Worm (Caenorhabditis elegans) whole organism, mixed stage, embryonic: ENCODE measurements around the gene ppk-2.

Experiments used
- M03D4.4 ChIP-seq: sonication (generic microtip); optimal IDR thresholded peaks from 2 replicates; lab custom pipeline; 2017; ENCODE audit warnings: mild to moderate bottlenecking, missing genetic modification characterization, missing compliant biosample characterization
- bed-3 ChIP-seq: fragments of 200-800 bp; sonication (Bioruptor generic); optimal IDR thresholded peaks from 3 replicates; lab custom pipeline; 2018; ENCODE audit warnings: mild to moderate bottlenecking, missing genetic modification characterization, moderate library complexity, missing compliant biosample characterization
- blmp-1 ChIP-seq: fragments of 150-350 bp; optimal IDR thresholded peaks from 2 replicates; lab custom pipeline; 2014; ENCODE audit warnings: missing biosample characterization, missing genetic modification characterization
- ceh-43 ChIP-seq: fragments of 200-800 bp; sonication (Bioruptor generic); optimal IDR thresholded peaks from 2 replicates; lab custom pipeline; 2018; ENCODE audit warnings: mild to moderate bottlenecking, missing genetic modification characterization, moderate library complexity, missing compliant biosample characterization
- ceh-83 ChIP-seq: fragments of 200-800 bp; sonication (Bioruptor generic); optimal IDR thresholded peaks from 2 replicates; lab custom pipeline; 2018; ENCODE audit warnings: mild to moderate bottlenecking, missing genetic modification characterization, missing compliant biosample characterization
- ces-1 ChIP-seq: fragments of 150-350 bp; optimal IDR thresholded peaks from 2 replicates; lab custom pipeline; 2014; ENCODE audit warnings: missing biosample characterization, missing genetic modification reagents, missing genetic modification characterization
- cnd-1 ChIP-seq: fragments of 200-800 bp; sonication (Bioruptor generic); optimal IDR thresholded peaks from 2 replicates; lab custom pipeline; 2018; ENCODE audit warnings: mild to moderate bottlenecking, missing genetic modification characterization, missing compliant biosample characterization
- drap-1 ChIP-seq: fragments of 200-800 bp; sonication (Bioruptor generic); optimal IDR thresholded peaks from 3 replicates; lab custom pipeline; 2018; ENCODE audit warnings: mild to moderate bottlenecking, missing genetic modification characterization, missing compliant biosample characterization
- elt-1 ChIP-seq: sonication (generic microtip); optimal IDR thresholded peaks from 2 replicates; lab custom pipeline; 2017; ENCODE audit warnings: missing genetic modification characterization, mild to moderate bottlenecking, missing compliant biosample characterization, antibody characterized with exemption, moderate library complexity, borderline replicate concordance; ENCODE audit not compliant: insufficient read depth
- elt-3 ChIP-seq: fragments of 150-350 bp; optimal IDR thresholded peaks from 2 replicates; lab custom pipeline; 2014; ENCODE audit warnings: missing biosample characterization, missing genetic modification characterization
- flh-1 ChIP-seq: fragments of 200-800 bp; sonication (Bioruptor generic); optimal IDR thresholded peaks from 2 replicates; lab custom pipeline; 2018; ENCODE audit warnings: mild to moderate bottlenecking, missing genetic modification characterization, moderate library complexity, missing compliant biosample characterization
- ham-2 ChIP-seq: fragments of 200-800 bp; sonication (Bioruptor generic); optimal IDR thresholded peaks from 2 replicates; lab custom pipeline; 2018; ENCODE audit warnings: mild to moderate bottlenecking, missing genetic modification characterization, missing compliant biosample characterization
- hlh-1 ChIP-seq: fragments of 150-350 bp; optimal IDR thresholded peaks from 2 replicates; lab custom pipeline; 2014; ENCODE audit warnings: missing biosample characterization, missing genetic modification reagents, missing genetic modification characterization
- lin-13 ChIP-seq: fragments of 150-350 bp; optimal IDR thresholded peaks from 2 replicates; lab custom pipeline; 2014; ENCODE audit warnings: missing biosample characterization, missing genetic modification characterization
- lin-32 ChIP-seq: fragments of 200-800 bp; sonication (Bioruptor generic); optimal IDR thresholded peaks from 2 replicates; lab custom pipeline; 2018; ENCODE audit warnings: mild to moderate bottlenecking, missing genetic modification characterization, missing compliant biosample characterization
- lsy-2 ChIP-seq: fragments of 150-350 bp; optimal IDR thresholded peaks from 2 replicates; lab custom pipeline; 2014; ENCODE audit warnings: missing biosample characterization, missing genetic modification characterization
- nhr-12 ChIP-seq: fragments of 150-350 bp; optimal IDR thresholded peaks from 2 replicates; lab custom pipeline; 2014; ENCODE audit warnings: missing biosample characterization, missing genetic modification characterization
- nhr-28 ChIP-seq: fragments of 150-350 bp; optimal IDR thresholded peaks from 2 replicates; lab custom pipeline; 2014; ENCODE audit warnings: missing biosample characterization, missing genetic modification characterization
- nhr-76 ChIP-seq: sonication (generic microtip); optimal IDR thresholded peaks from 2 replicates; lab custom pipeline; 2017; ENCODE audit warnings: missing biosample characterization, missing genetic modification characterization
- pha-4 ChIP-seq: fragments of 150-350 bp; optimal IDR thresholded peaks from 2 replicates; lab custom pipeline; 2018; ENCODE audit warnings: missing biosample characterization, missing genetic modification reagents, missing genetic modification characterization
- sem-2 ChIP-seq: fragments of 200-800 bp; sonication (Bioruptor generic); optimal IDR thresholded peaks from 2 replicates; lab custom pipeline; 2018; ENCODE audit warnings: mild to moderate bottlenecking, missing genetic modification characterization, missing compliant biosample characterization
- snpc-4 ChIP-seq: fragments of 150-350 bp; optimal IDR thresholded peaks from 2 replicates; lab custom pipeline; 2014; ENCODE audit warnings: missing biosample characterization, missing genetic modification characterization
- sptf-1 ChIP-seq: sonication (generic microtip); optimal IDR thresholded peaks from 2 replicates; lab custom pipeline; 2017; ENCODE audit warnings: mild to moderate bottlenecking, missing genetic modification characterization, moderate library complexity, missing compliant biosample characterization
- unc-39 ChIP-seq: fragments of 150-350 bp; optimal IDR thresholded peaks from 2 replicates; lab custom pipeline; 2014; ENCODE audit warnings: missing biosample characterization, missing genetic modification characterization
- unc-62 ChIP-seq: fragments of 150-350 bp; optimal IDR thresholded peaks from 2 replicates; lab custom pipeline; 2014; ENCODE audit warnings: missing biosample characterization, missing genetic modification reagents, missing genetic modification characterization
- zip-8 ChIP-seq: fragments of 150-350 bp; optimal IDR thresholded peaks from 2 replicates; lab custom pipeline; 2014; ENCODE audit warnings: missing biosample characterization, missing genetic modification characterization
- ztf-11 ChIP-seq: fragments of 150-350 bp; optimal IDR thresholded peaks from 2 replicates; lab custom pipeline; 2014; ENCODE audit warnings: missing biosample characterization, missing genetic modification characterization

The ppk-2 gene

ce11 chrIII:2101895-2102345 lies at the start of gene ppk-2:
ppk-2 (plus strand) TSS chrIII:2102295.
- no peak for TF ChIP-seq lsy-2 (tag; lab: Kevin White, UChicago)
- no peak for TF ChIP-seq M03D4.4 (tag; lab: Kevin White, UChicago)
- TF ChIP-seq nhr-12 = no peak
- no peak for TF ChIP-seq elt-3
- no peak for TF ChIP-seq hlh-1 (tag; lab: Kevin White, UChicago)
- TF ChIP-seq blmp-1 (tag; lab: Kevin White, UChicago) = no peak
- no peak for TF ChIP-seq ces-1 (GFP tag; lab: Kevin White, UChicago)
- no peak for TF ChIP-seq pha-4 (tag; lab: Kevin White, UChicago)
- no peak for TF ChIP-seq unc-39
- TF ChIP-seq lin-13 (tag; lab: Kevin White, UChicago) = no peak
- TF ChIP-seq unc-62 (GFP tag; lab: Kevin White, UChicago) = no peak
- no peak for TF ChIP-seq ztf-11 (tag; lab: Kevin White, UChicago)

- TF ChIP-seq elt-3 (peak; percentile 8), sem-2 (no peak), nhr-76 (tag; lab: Kevin White, UChicago) (no peak), elt-1 (tag; lab: Kevin White, UChicago) (no peak), ztf-11 (tag; lab: Kevin White, UChicago) (no peak), sptf-1 (tag; lab: Kevin White, UChicago) (no peak), lsy-2 (tag; lab: Kevin White, UChicago) (no peak), unc-62 (GFP tag; lab: Kevin White, UChicago) (no peak)
Measured at ce11 chrIII:2053433-2053832, 48.7 kb upstream of the ppk-2 start.

ce11 chrIII:2054084-2054483 lies 48.0 kb upstream of the ppk-2 start, which contains the start of gene M01E10.3:
M01E10.3 (minus strand) TSS chrIII:2054184.
- TF ChIP-seq ceh-83 (no peak), unc-62 (GFP tag; lab: Kevin White, UChicago) (no peak), flh-1 (GFP tag; lab: Kevin White, UChicago) (no peak), nhr-28 (tag; lab: Kevin White, UChicago) (no peak), ztf-11 (tag; lab: Kevin White, UChicago) (no peak), zip-8 (no peak), nhr-12 (no peak), elt-3 (no peak), ceh-43 (GFP tag; lab: Kevin White, UChicago) (no peak)

ce11 chrIII:2057570-2057969 lies 44.5 kb upstream of the ppk-2 start, which contains the start of gene Y39A3A.2:
Y39A3A.2 (minus strand) TSS chrIII:2057670.
- TF ChIP-seq sptf-1 (tag; lab: Kevin White, UChicago) (no peak), cnd-1 (tag; lab: Kevin White, UChicago) (no peak), pha-4 (tag; lab: Kevin White, UChicago) (no peak), ces-1 (GFP tag; lab: Kevin White, UChicago) (no peak), nhr-28 (tag; lab: Kevin White, UChicago) (no peak), flh-1 (GFP tag; lab: Kevin White, UChicago) (no peak), lin-13 (tag; lab: Kevin White, UChicago) (no peak), ham-2 (GFP tag; lab: Kevin White, UChicago) (no peak), snpc-4 (no peak)

ce11 chrIII:2060068-2060467 lies 42.0 kb upstream of the ppk-2 start:
- TF ChIP-seq ztf-11 (tag; lab: Kevin White, UChicago) (no peak), ham-2 (GFP tag; lab: Kevin White, UChicago) (peak; percentile 33)
- TF ChIP-seq, all 35 proteins: peak for 1

- TF ChIP-seq lin-32 (GFP tag; lab: Kevin White, UChicago) (no peak), lin-13 (tag; lab: Kevin White, UChicago) (no peak), bed-3 (no peak), ztf-11 (tag; lab: Kevin White, UChicago) (no peak), flh-1 (GFP tag; lab: Kevin White, UChicago) (no peak), hlh-1 (tag; lab: Kevin White, UChicago) (no peak), ceh-83 (no peak), sem-2 (no peak), snpc-4 (no peak), cnd-1 (tag; lab: Kevin White, UChicago) (no peak), drap-1 (GFP tag; lab: Kevin White, UChicago) (no peak)
Measured at ce11 chrIII:2060857-2061256, 41.2 kb upstream of the ppk-2 start, which contains the start of gene ins-16. ins-16 (minus strand) TSS chrIII:2060957.
